Worm (Caenorhabditis elegans) whole organism, mixed stage, embryonic: ENCODE results near the gene F17C8.6.

Source experiments
- M03D4.4 ChIP-seq: sonication (generic microtip); optimal IDR thresholded peaks from 2 replicates; lab custom pipeline; 2017; ENCODE audit warnings: mild to moderate bottlenecking, missing genetic modification characterization, missing compliant biosample characterization
- bed-3 ChIP-seq: fragments of 200-800 bp; sonication (Bioruptor generic); optimal IDR thresholded peaks from 3 replicates; lab custom pipeline; 2018; ENCODE audit warnings: mild to moderate bottlenecking, missing genetic modification characterization, moderate library complexity, missing compliant biosample characterization
- blmp-1 ChIP-seq: fragments of 150-350 bp; optimal IDR thresholded peaks from 2 replicates; lab custom pipeline; 2014; ENCODE audit warnings: missing biosample characterization, missing genetic modification characterization
- ceh-39 ChIP-seq: fragments of 150-350 bp; optimal IDR thresholded peaks from 2 replicates; lab custom pipeline; 2014; ENCODE audit warnings: missing biosample characterization, missing genetic modification characterization
- ceh-43 ChIP-seq: fragments of 200-800 bp; sonication (Bioruptor generic); optimal IDR thresholded peaks from 2 replicates; lab custom pipeline; 2018; ENCODE audit warnings: mild to moderate bottlenecking, missing genetic modification characterization, moderate library complexity, missing compliant biosample characterization
- ceh-83 ChIP-seq: fragments of 200-800 bp; sonication (Bioruptor generic); optimal IDR thresholded peaks from 2 replicates; lab custom pipeline; 2018; ENCODE audit warnings: mild to moderate bottlenecking, missing genetic modification characterization, missing compliant biosample characterization
- cnd-1 ChIP-seq: fragments of 200-800 bp; sonication (Bioruptor generic); optimal IDR thresholded peaks from 2 replicates; lab custom pipeline; 2018; ENCODE audit warnings: mild to moderate bottlenecking, missing genetic modification characterization, missing compliant biosample characterization
- drap-1 ChIP-seq: fragments of 200-800 bp; sonication (Bioruptor generic); optimal IDR thresholded peaks from 3 replicates; lab custom pipeline; 2018; ENCODE audit warnings: mild to moderate bottlenecking, missing genetic modification characterization, missing compliant biosample characterization
- elt-1 ChIP-seq: sonication (generic microtip); optimal IDR thresholded peaks from 2 replicates; lab custom pipeline; 2017; ENCODE audit warnings: missing genetic modification characterization, mild to moderate bottlenecking, missing compliant biosample characterization, antibody characterized with exemption, moderate library complexity, borderline replicate concordance; ENCODE audit not compliant: insufficient read depth
- elt-3 ChIP-seq: fragments of 150-350 bp; optimal IDR thresholded peaks from 2 replicates; lab custom pipeline; 2014; ENCODE audit warnings: missing biosample characterization, missing genetic modification characterization
- flh-1 ChIP-seq: fragments of 200-800 bp; sonication (Bioruptor generic); optimal IDR thresholded peaks from 2 replicates; lab custom pipeline; 2018; ENCODE audit warnings: mild to moderate bottlenecking, missing genetic modification characterization, moderate library complexity, missing compliant biosample characterization
- ham-2 ChIP-seq: fragments of 200-800 bp; sonication (Bioruptor generic); optimal IDR thresholded peaks from 2 replicates; lab custom pipeline; 2018; ENCODE audit warnings: mild to moderate bottlenecking, missing genetic modification characterization, missing compliant biosample characterization
- hlh-1 ChIP-seq: fragments of 150-350 bp; optimal IDR thresholded peaks from 2 replicates; lab custom pipeline; 2014; ENCODE audit warnings: missing biosample characterization, missing genetic modification reagents, missing genetic modification characterization
- lin-13 ChIP-seq: fragments of 150-350 bp; optimal IDR thresholded peaks from 2 replicates; lab custom pipeline; 2014; ENCODE audit warnings: missing biosample characterization, missing genetic modification characterization
- lin-32 ChIP-seq: fragments of 200-800 bp; sonication (Bioruptor generic); optimal IDR thresholded peaks from 2 replicates; lab custom pipeline; 2018; ENCODE audit warnings: mild to moderate bottlenecking, missing genetic modification characterization, missing compliant biosample characterization
- lsy-2 ChIP-seq: fragments of 150-350 bp; optimal IDR thresholded peaks from 2 replicates; lab custom pipeline; 2014; ENCODE audit warnings: missing biosample characterization, missing genetic modification characterization
- mep-1 ChIP-seq: fragments of 150-350 bp; optimal IDR thresholded peaks from 2 replicates; lab custom pipeline; 2017; ENCODE audit warnings: missing biosample characterization, missing genetic modification reagents, missing genetic modification characterization, inconsistent platforms
- mls-2 ChIP-seq: sonication (generic microtip); optimal IDR thresholded peaks from 2 replicates; lab custom pipeline; 2016; ENCODE audit warnings: mild to moderate bottlenecking, missing genetic modification characterization, moderate library complexity, missing compliant biosample characterization
- nhr-2 ChIP-seq: fragments of 150-350 bp; optimal IDR thresholded peaks from 2 replicates; lab custom pipeline; 2014; ENCODE audit warnings: missing biosample characterization, missing genetic modification characterization
- nhr-237 ChIP-seq: fragments of 150-350 bp; optimal IDR thresholded peaks from 2 replicates; lab custom pipeline; 2014; ENCODE audit warnings: missing biosample characterization, missing genetic modification characterization
- nhr-76 ChIP-seq: sonication (generic microtip); optimal IDR thresholded peaks from 2 replicates; lab custom pipeline; 2017; ENCODE audit warnings: missing biosample characterization, missing genetic modification characterization
- pha-4 ChIP-seq: fragments of 150-350 bp; optimal IDR thresholded peaks from 2 replicates; lab custom pipeline; 2018; ENCODE audit warnings: missing biosample characterization, missing genetic modification reagents, missing genetic modification characterization
- sem-2 ChIP-seq: fragments of 200-800 bp; sonication (Bioruptor generic); optimal IDR thresholded peaks from 2 replicates; lab custom pipeline; 2018; ENCODE audit warnings: mild to moderate bottlenecking, missing genetic modification characterization, missing compliant biosample characterization
- snpc-4 ChIP-seq: fragments of 150-350 bp; optimal IDR thresholded peaks from 2 replicates; lab custom pipeline; 2014; ENCODE audit warnings: missing biosample characterization, missing genetic modification characterization
- sptf-1 ChIP-seq: sonication (generic microtip); optimal IDR thresholded peaks from 2 replicates; lab custom pipeline; 2017; ENCODE audit warnings: mild to moderate bottlenecking, missing genetic modification characterization, moderate library complexity, missing compliant biosample characterization
- tbx-8 ChIP-seq: fragments of 200-800 bp; sonication (Bioruptor generic); optimal IDR thresholded peaks from 2 replicates; lab custom pipeline; 2018; ENCODE audit warnings: mild to moderate bottlenecking, missing genetic modification characterization, moderate library complexity, missing compliant biosample characterization
- unc-120 ChIP-seq: sonication (generic microtip); optimal IDR thresholded peaks from 2 replicates; lab custom pipeline; 2017; ENCODE audit warnings: missing genetic modification characterization, missing compliant biosample characterization; ENCODE audit not compliant: poor library complexity, severe bottlenecking
- unc-39 ChIP-seq: fragments of 150-350 bp; optimal IDR thresholded peaks from 2 replicates; lab custom pipeline; 2014; ENCODE audit warnings: missing biosample characterization, missing genetic modification characterization
- zip-8 ChIP-seq: fragments of 150-350 bp; optimal IDR thresholded peaks from 2 replicates; lab custom pipeline; 2014; ENCODE audit warnings: missing biosample characterization, missing genetic modification characterization
- ztf-11 ChIP-seq: fragments of 150-350 bp; optimal IDR thresholded peaks from 2 replicates; lab custom pipeline; 2014; ENCODE audit warnings: missing biosample characterization, missing genetic modification characterization

Gene F17C8.6

ce11 chrIII:4715088-4715487 lies 30.7 kb downstream of the F17C8.6 start, which contains the start of gene him-18:
Gene him-18 (minus strand): TSS chrIII:4715188.
- TF ChIP-seq blmp-1 (no peak), lin-32 (GFP tag; lab: Kevin White, UChicago) (no peak), zip-8 (tag; lab: Kevin White, UChicago) (no peak), unc-120 (tag; lab: Kevin White, UChicago) (no peak), sem-2 (GFP tag; lab: Kevin White, UChicago) (no peak), cnd-1 (tag; lab: Kevin White, UChicago) (no peak), bed-3 (no peak), mep-1 (tag; lab: Kevin White, UChicago) (no peak), ceh-43 (GFP tag; lab: Kevin White, UChicago) (no peak), pha-4 (tag; lab: Kevin White, UChicago) (no peak), elt-3 (tag; lab: Kevin White, UChicago) (no peak), nhr-2 (no peak), nhr-237 (tag; lab: Kevin White, UChicago) (no peak), ceh-83 (no peak), M03D4.4 (tag; lab: Kevin White, UChicago) (no peak), ham-2 (GFP tag; lab: Kevin White, UChicago) (no peak)
- TF ChIP-seq, all 35 proteins: peak for 0

ce11 chrIII:4708909-4709308 lies 36.9 kb downstream of the F17C8.6 start, which contains the start of gene T04A8.18:
Gene T04A8.18 (plus strand): TSS chrIII:4709209.
- TF ChIP-seq mls-2 (tag; lab: Kevin White, UChicago) (no peak), nhr-237 (tag; lab: Kevin White, UChicago) (no peak), ztf-11 (tag; lab: Kevin White, UChicago) (no peak), elt-1 (tag; lab: Kevin White, UChicago) (no peak), drap-1 (GFP tag; lab: Kevin White, UChicago) (no peak), lin-13 (no peak), snpc-4 (tag; lab: Kevin White, UChicago) (no peak), nhr-76 (tag; lab: Kevin White, UChicago) (no peak), ceh-43 (GFP tag; lab: Kevin White, UChicago) (no peak)

ce11 chrIII:4706678-4707077 lies 39.2 kb downstream of the F17C8.6 start, which contains the start of gene T04A8.13:
Gene T04A8.13 (plus strand): TSS chrIII:4706978.
- no peak for TF ChIP-seq pha-4 (tag; lab: Kevin White, UChicago)
- TF ChIP-seq sem-2 (GFP tag; lab: Kevin White, UChicago) = no peak
- TF ChIP-seq nhr-2 = no peak
- TF ChIP-seq ceh-39 (tag; lab: Kevin White, UChicago) = no peak
- no peak for TF ChIP-seq blmp-1
- TF ChIP-seq flh-1 (GFP tag; lab: Kevin White, UChicago) = no peak
- TF ChIP-seq ztf-11 (tag; lab: Kevin White, UChicago) = no peak
- no peak for TF ChIP-seq lin-32 (GFP tag; lab: Kevin White, UChicago)
- no peak for TF ChIP-seq M03D4.4 (tag; lab: Kevin White, UChicago)
- no peak for TF ChIP-seq mls-2 (tag; lab: Kevin White, UChicago)
- no peak for TF ChIP-seq lin-13
- no peak for TF ChIP-seq mep-1 (tag; lab: Kevin White, UChicago)
- no peak for TF ChIP-seq tbx-8 (GFP tag; lab: Kevin White, UChicago)
- TF ChIP-seq cnd-1 (tag; lab: Kevin White, UChicago) = no peak
- no peak for TF ChIP-seq nhr-76 (tag; lab: Kevin White, UChicago)
- no peak for TF ChIP-seq ham-2 (GFP tag; lab: Kevin White, UChicago)
- TF ChIP-seq lsy-2 (tag; lab: Kevin White, UChicago) = no peak

ce11 chrIII:4705207-4705606 lies 40.6 kb downstream of the F17C8.6 start, which contains the start of gene pgap-2:
Gene pgap-2 (plus strand): TSS chrIII:4705507.
- TF ChIP-seq cnd-1 (tag; lab: Kevin White, UChicago) (no peak), ceh-83 (no peak), ceh-39 (tag; lab: Kevin White, UChicago) (no peak), mls-2 (tag; lab: Kevin White, UChicago) (no peak), lin-32 (GFP tag; lab: Kevin White, UChicago) (no peak), ham-2 (GFP tag; lab: Kevin White, UChicago) (no peak), tbx-8 (GFP tag; lab: Kevin White, UChicago) (no peak), mep-1 (tag; lab: Kevin White, UChicago) (no peak), bed-3 (no peak), ceh-43 (GFP tag; lab: Kevin White, UChicago) (no peak), nhr-2 (no peak), hlh-1 (tag; lab: Kevin White, UChicago) (no peak), nhr-237 (tag; lab: Kevin White, UChicago) (no peak), sptf-1 (no peak), elt-1 (tag; lab: Kevin White, UChicago) (no peak), snpc-4 (tag; lab: Kevin White, UChicago) (no peak), elt-3 (tag; lab: Kevin White, UChicago) (no peak), lin-13 (no peak), unc-39 (tag; lab: Kevin White, UChicago) (no peak)
